Fruit fly (Drosophila melanogaster): Measurements from ENCODE around the gene CG13258.

Gene CG13258

dm6 chr2L:16268107-16268539 is 24.7 kb downstream of the CG13258 start:
- TF ChIP-seq insv (optimal IDR thresholded peaks at IDR 0.05) (no peak), h (optimal IDR thresholded peaks at IDR 0.05) (no peak), psq (optimal IDR thresholded peaks at IDR 0.05) (no peak), Myc (optimal IDR thresholded peaks at IDR 0.05) (no peak), Sin3A (optimal IDR thresholded peaks at IDR 0.05) (no peak), ttk (optimal IDR thresholded peaks at IDR 0.05) (no peak)

DNA sequence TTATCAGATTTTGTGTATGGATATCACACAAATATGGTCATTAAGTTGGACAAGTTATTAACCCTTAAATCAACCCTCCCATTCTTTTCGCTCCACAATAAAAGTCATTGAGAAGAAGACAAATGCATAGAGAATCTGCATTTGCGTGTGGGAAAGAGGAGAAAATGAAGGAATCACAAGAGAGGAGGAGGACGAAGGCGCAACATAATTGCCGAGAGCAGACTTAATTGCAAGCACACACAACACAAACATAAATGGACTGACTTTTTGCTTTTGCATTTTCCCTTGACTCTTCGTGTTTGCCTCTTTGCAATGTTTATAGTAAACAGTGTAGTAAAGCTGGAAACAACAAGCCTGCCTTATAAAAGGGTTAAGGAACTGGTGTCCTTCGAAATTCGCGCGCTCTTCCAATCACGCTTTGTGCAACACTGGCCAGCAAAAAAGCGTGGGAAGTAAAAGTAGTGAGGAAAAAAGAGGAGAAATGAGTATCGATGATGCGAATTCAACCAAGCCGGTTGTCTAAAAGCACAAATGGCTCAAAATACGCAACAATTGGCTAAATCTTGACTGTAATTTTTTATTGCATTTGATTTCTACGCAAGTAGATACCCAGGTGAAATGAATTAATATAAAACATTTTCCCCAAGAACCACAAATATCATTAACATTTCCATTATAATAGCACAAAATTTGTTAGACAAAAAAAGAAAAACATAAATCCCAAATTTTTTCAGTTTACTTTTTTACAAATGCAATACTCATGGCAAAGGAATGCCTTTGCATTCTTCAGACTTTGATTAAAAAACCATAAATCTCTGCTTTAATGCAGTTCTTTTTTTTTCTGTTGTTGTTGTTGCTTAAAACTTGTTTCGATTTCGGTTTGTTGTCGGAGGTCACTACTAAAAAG is 25.4 kb downstream of the CG13258 start:
- TF ChIP-seq ttk (optimal IDR thresholded peaks at IDR 0.05): no peak

- TF ChIP-seq h (optimal IDR thresholded peaks at IDR 0.05): no peak
Observed at dm6 chr2L:16263723-16264122, 29.1 kb downstream of the CG13258 start.

dm6 chr2L:16261576-16262217 is 31.1 kb downstream of the CG13258 start, which contains the start of the genes twe and CG4935:
TSS of gene twe (minus strand) at chr2L:16261877.
TSS of gene CG4935 (plus strand) at chr2L:16262141.
- TF ChIP-seq Sin3A (optimal IDR thresholded peaks at IDR 0.05): no peak
- TF ChIP-seq ttk (optimal IDR thresholded peaks at IDR 0.05): no peak
- TF ChIP-seq Myc (optimal IDR thresholded peaks at IDR 0.05): no peak
- TF ChIP-seq h (optimal IDR thresholded peaks at IDR 0.05): no peak
- TF ChIP-seq insv (optimal IDR thresholded peaks at IDR 0.05): no peak
- no peak for TF ChIP-seq psq (optimal IDR thresholded peaks at IDR 0.05)

dm6 chr2L:16257227-16258071 is 35.4 kb downstream of the CG13258 start, which contains the start of the genes PRL-1 and EndoGI:
TSS of gene PRL-1 (minus strand) at chr2L:16257606.
TSS of gene EndoGI (plus strand) at chr2L:16257688.
- TF ChIP-seq h (optimal IDR thresholded peaks at IDR 0.05) (no peak), psq (optimal IDR thresholded peaks at IDR 0.05) (peak; percentile 84), insv (optimal IDR thresholded peaks at IDR 0.05) (no peak), Myc (optimal IDR thresholded peaks at IDR 0.05) (no peak)

DNA sequence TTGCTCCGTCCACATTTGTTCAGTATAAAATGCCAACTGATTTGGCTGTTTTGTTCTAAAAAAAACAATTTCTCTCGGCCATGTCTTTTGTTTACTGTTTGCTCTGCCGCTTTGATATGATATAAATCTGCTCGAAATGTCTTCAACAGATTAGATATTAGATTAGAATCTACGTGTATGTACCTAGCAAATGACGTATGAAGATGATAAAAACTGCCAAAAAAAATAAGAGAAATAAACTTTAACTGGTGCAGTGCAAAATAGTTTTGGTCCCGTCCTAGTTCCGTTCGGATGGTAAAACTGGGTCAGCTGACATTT is 36.7 kb downstream of the CG13258 start:
- TF ChIP-seq Sin3A (optimal IDR thresholded peaks at IDR 0.05) (no peak), insv (optimal IDR thresholded peaks at IDR 0.05) (no peak), psq (optimal IDR thresholded peaks at IDR 0.05) (no peak), Myc (optimal IDR thresholded peaks at IDR 0.05) (no peak), ttk (optimal IDR thresholded peaks at IDR 0.05) (no peak), h (optimal IDR thresholded peaks at IDR 0.05) (no peak)

- no peak for TF ChIP-seq Sin3A (optimal IDR thresholded peaks at IDR 0.05)
- no peak for TF ChIP-seq ttk (optimal IDR thresholded peaks at IDR 0.05)
- TF ChIP-seq psq (optimal IDR thresholded peaks at IDR 0.05): no peak
- no peak for TF ChIP-seq h (optimal IDR thresholded peaks at IDR 0.05)
- no peak for TF ChIP-seq insv (optimal IDR thresholded peaks at IDR 0.05)
- no peak for TF ChIP-seq Myc (optimal IDR thresholded peaks at IDR 0.05)
Observed at dm6 chr2L:16255232-16256117, 37.4 kb downstream of the CG13258 start.

- no peak for TF ChIP-seq Sin3A (optimal IDR thresholded peaks at IDR 0.05)
Observed at dm6 chr2L:16251598-16252131, 41.2 kb downstream of the CG13258 start, which contains the start of gene CG46309. TSS of gene CG46309 (minus strand) at chr2L:16251788.

Data from Kc167 (cell line).